Worm (Caenorhabditis elegans): ENCODE data around the gene paqr-1.

The paqr-1 gene

ce11 chrIV:6519593-6519992, 35.6 kb downstream of the paqr-1 start, which contains the start of gene C01G5.9:
Gene C01G5.9, plus strand, starts transcription at chrIV:6519893.
- peak; percentile 77 for TF ChIP-seq blmp-1 (tag; optimal IDR thresholded peaks at IDR 0.05)
- TF ChIP-seq zip-8 (tag; optimal IDR thresholded peaks at IDR 0.05), result no peak

ce11 chrIV:6517859-6518258, 37.4 kb downstream of the paqr-1 start, which contains the start of gene C01G5.7:
Gene C01G5.7, plus strand, starts transcription at chrIV:6518159.
- TF ChIP-seq ham-2 (GFP tag; optimal IDR thresholded peaks at IDR 0.05), result no peak
- TF ChIP-seq flh-1 (GFP tag; optimal IDR thresholded peaks at IDR 0.05), result no peak

DNA sequence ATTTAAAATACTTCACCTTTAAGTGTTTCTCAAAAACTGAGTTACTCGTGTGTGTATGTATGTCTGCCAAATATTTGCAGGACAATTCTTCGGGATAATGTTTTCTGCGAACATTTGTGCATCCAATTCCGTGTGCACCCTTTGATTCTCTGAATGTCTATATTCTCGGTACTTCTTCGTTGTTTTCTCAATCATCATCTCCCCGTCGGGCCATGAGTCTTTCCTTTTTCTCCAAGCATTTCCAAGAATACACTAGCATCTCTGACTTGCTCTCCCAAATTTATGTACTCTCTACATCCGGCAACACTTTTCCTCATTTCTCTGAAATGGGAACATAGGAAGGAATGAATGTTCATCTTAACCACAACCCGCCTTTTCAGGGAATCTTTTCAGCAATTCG, 40.5 kb downstream of the paqr-1 start:
- TF ChIP-seq flh-1 (GFP tag; optimal IDR thresholded peaks at IDR 0.05), result no peak
- no peak for TF ChIP-seq mep-1 (tag; optimal IDR thresholded peaks at IDR 0.05)
- no peak for TF ChIP-seq nhr-237 (tag; optimal IDR thresholded peaks at IDR 0.05)
- no peak for TF ChIP-seq lin-13 (tag; optimal IDR thresholded peaks at IDR 0.05)
- TF ChIP-seq mls-2 (tag; optimal IDR thresholded peaks at IDR 0.05), result no peak
- TF ChIP-seq pha-4 (tag; optimal IDR thresholded peaks at IDR 0.05), result no peak
- no peak for TF ChIP-seq M03D4.4 (tag; optimal IDR thresholded peaks at IDR 0.05)
- TF ChIP-seq elt-1 (tag; optimal IDR thresholded peaks at IDR 0.05; ENCODE audit: borderline replicate concordance, insufficient read depth), result no peak
- no peak for TF ChIP-seq unc-62 (GFP tag; optimal IDR thresholded peaks at IDR 0.05)
- no peak for TF ChIP-seq nhr-12 (tag; optimal IDR thresholded peaks at IDR 0.05)
- no peak for TF ChIP-seq drap-1 (GFP tag; optimal IDR thresholded peaks at IDR 0.05)
- no peak for TF ChIP-seq unc-39 (tag; optimal IDR thresholded peaks at IDR 0.05)
- TF ChIP-seq ceh-43 (GFP tag; optimal IDR thresholded peaks at IDR 0.05), result no peak
- TF ChIP-seq ham-2 (GFP tag; optimal IDR thresholded peaks at IDR 0.05), result no peak
- no peak for TF ChIP-seq snpc-4 (tag; optimal IDR thresholded peaks at IDR 0.05)

DNA sequence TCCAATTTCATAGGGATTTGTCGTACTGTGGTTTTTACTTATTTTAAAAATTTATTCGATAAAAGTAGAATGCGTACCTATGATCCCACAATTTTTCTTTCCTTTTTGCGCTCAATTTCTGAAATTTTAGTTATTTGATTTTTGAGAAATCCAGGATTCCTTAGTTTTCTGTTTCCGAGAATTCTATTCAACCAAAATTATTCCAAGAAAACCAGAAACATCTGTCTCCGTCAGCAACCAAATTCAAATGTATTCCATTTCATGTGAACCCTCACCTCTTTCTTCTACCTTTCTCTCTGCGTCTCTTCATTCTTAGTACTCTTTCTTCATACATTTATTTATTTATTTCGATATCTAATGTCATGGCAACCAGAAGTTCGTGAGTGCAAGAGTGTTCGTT, 43.5 kb downstream of the paqr-1 start:
- TF ChIP-seq unc-120 (tag; optimal IDR thresholded peaks at IDR 0.05; ENCODE audit: poor library complexity, severe bottlenecking), result no peak
- TF ChIP-seq nhr-76 (tag; optimal IDR thresholded peaks at IDR 0.05), result no peak
- TF ChIP-seq nhr-12 (tag; optimal IDR thresholded peaks at IDR 0.05), result no peak
- TF ChIP-seq unc-62 (GFP tag; optimal IDR thresholded peaks at IDR 0.05), result no peak
- no peak for TF ChIP-seq tbx-8 (GFP tag; optimal IDR thresholded peaks at IDR 0.05)
- TF ChIP-seq blmp-1 (tag; optimal IDR thresholded peaks at IDR 0.05), result no peak
- TF ChIP-seq drap-1 (GFP tag; optimal IDR thresholded peaks at IDR 0.05), result no peak
- TF ChIP-seq elt-1 (tag; optimal IDR thresholded peaks at IDR 0.05; ENCODE audit: borderline replicate concordance, insufficient read depth), result no peak
- TF ChIP-seq elt-3 (tag; optimal IDR thresholded peaks at IDR 0.05), result no peak

DNA sequence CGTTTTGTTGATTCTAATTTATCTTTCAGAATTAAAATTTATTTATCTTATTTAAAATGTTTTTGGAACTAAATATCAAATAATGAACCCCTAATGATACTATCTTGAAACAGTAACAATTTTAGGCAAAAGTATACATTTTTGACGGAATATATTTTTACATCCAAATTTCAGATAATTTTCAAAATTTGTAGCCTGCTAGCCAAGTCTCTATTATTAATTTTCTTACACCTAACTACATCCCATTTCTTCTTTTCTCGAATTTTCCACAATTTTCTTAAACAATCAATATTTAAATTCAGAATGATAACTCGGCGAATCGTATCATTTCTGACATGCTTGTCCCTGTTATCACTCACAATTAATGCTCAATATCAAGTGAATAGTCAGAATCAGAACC, 48.8 kb downstream of the paqr-1 start, which contains the start of gene pqn-89:
Gene pqn-89 (plus strand): TSS at position 301 of the 400 bp plus-strand sequence.
- TF ChIP-seq ceh-43 (GFP tag; optimal IDR thresholded peaks at IDR 0.05) (no peak), hlh-1 (tag; optimal IDR thresholded peaks at IDR 0.05) (no peak), nhr-237 (tag; optimal IDR thresholded peaks at IDR 0.05) (no peak), unc-120 (tag; optimal IDR thresholded peaks at IDR 0.05; ENCODE audit: poor library complexity, severe bottlenecking) (no peak), elt-1 (tag; optimal IDR thresholded peaks at IDR 0.05; ENCODE audit: borderline replicate concordance, insufficient read depth) (no peak), M03D4.4 (tag; optimal IDR thresholded peaks at IDR 0.05) (no peak), blmp-1 (tag; optimal IDR thresholded peaks at IDR 0.05) (no peak), lsy-2 (tag; optimal IDR thresholded peaks at IDR 0.05) (no peak), nhr-28 (tag; optimal IDR thresholded peaks at IDR 0.05) (no peak), cnd-1 (tag; optimal IDR thresholded peaks at IDR 0.05) (no peak)

ce11 chrIV:6502725-6503124, 52.5 kb downstream of the paqr-1 start:
- TF ChIP-seq zip-8 (tag; optimal IDR thresholded peaks at IDR 0.05) (no peak), ces-1 (GFP tag; optimal IDR thresholded peaks at IDR 0.05) (no peak), blmp-1 (tag; optimal IDR thresholded peaks at IDR 0.05) (no peak), lsy-2 (tag; optimal IDR thresholded peaks at IDR 0.05) (no peak), lin-32 (GFP tag; optimal IDR thresholded peaks at IDR 0.05) (no peak), unc-62 (GFP tag; optimal IDR thresholded peaks at IDR 0.05) (no peak), nhr-28 (tag; optimal IDR thresholded peaks at IDR 0.05) (no peak), unc-39 (tag; optimal IDR thresholded peaks at IDR 0.05) (no peak), cnd-1 (tag; optimal IDR thresholded peaks at IDR 0.05) (no peak)

Data from whole organism, mixed stage, embryonic.